Fruit fly (Drosophila melanogaster): ENCODE measurements around the gene Ddr.

- no peak for TF ChIP-seq CG9948 (tag; optimal IDR thresholded peaks at IDR 0.05)
- TF ChIP-seq gl (tag; optimal IDR thresholded peaks at IDR 0.05): no peak
- no peak for TF ChIP-seq EcR (GFP tag; optimal IDR thresholded peaks at IDR 0.05)
- TF ChIP-seq Pif1B (GFP tag; optimal IDR thresholded peaks at IDR 0.05): no peak
- no peak for TF ChIP-seq rn (GFP tag; IDR thresholded peaks at IDR 0.05)
- TF ChIP-seq CG12605 (GFP tag; IDR thresholded peaks at IDR 0.05): no peak
These were observed 34.1 kb upstream of the Ddr start for dm6 chr2L:6218669-6219406.

Data from whole organism, pupa.